Fruit fly (Drosophila melanogaster) whole organism, prepupa: ENCODE data around the gene rasp.

Experiments
- Blimp-1 ChIP-seq: fragments of 200-800 bp; sonication (Bioruptor generic); optimal IDR thresholded peaks from 3 replicates; lab custom pipeline; 2017; ENCODE audit warnings: missing biosample characterization, missing genetic modification characterization, mild to moderate bottlenecking, moderate library complexity, missing genetic modification reagents
- CG10631 ChIP-seq: fragments of 200-800 bp; sonication (Bioruptor generic); optimal IDR thresholded peaks from 2 replicates; lab custom pipeline; 2016; ENCODE audit warnings: missing biosample characterization, missing genetic modification characterization
- CG10669 ChIP-seq: fragments of 200-800 bp; sonication (Bioruptor generic); optimal IDR thresholded peaks from 3 replicates; lab custom pipeline; 2018; ENCODE audit warnings: missing biosample characterization, mild to moderate bottlenecking, missing genetic modification characterization, moderate library complexity
- CG15336 ChIP-seq: fragments of 200-800 bp; sonication (Bioruptor generic); IDR thresholded peaks from 2 replicates; pipeline ENCODE4 v1.3.6; 2022; ENCODE audit warnings: missing biosample characterization, missing genetic modification characterization
- CG34406 ChIP-seq: fragments of 200-800 bp; sonication (Bioruptor generic); optimal IDR thresholded peaks from 3 replicates; lab custom pipeline; 2016; ENCODE audit warnings: missing biosample characterization, missing genetic modification characterization
- CG6808 ChIP-seq: fragments of 200-800 bp; sonication (Bioruptor generic); optimal IDR thresholded peaks from 3 replicates; lab custom pipeline; 2017; ENCODE audit warnings: missing biosample characterization, missing genetic modification characterization, mild to moderate bottlenecking, moderate library complexity, missing genetic modification reagents
- CG8119 ChIP-seq: fragments of 200-800 bp; sonication (Bioruptor generic); IDR thresholded peaks from 3 replicates; pipeline ENCODE4 v1.3.6; 2022; ENCODE audit warnings: missing biosample characterization, missing genetic modification characterization
- CG8319 ChIP-seq: fragments of 200-800 bp; sonication (Bioruptor generic); optimal IDR thresholded peaks from 3 replicates; lab custom pipeline; 2016; ENCODE audit warnings: missing biosample characterization, missing genetic modification characterization
- Ets21C ChIP-seq: fragments of 200-800 bp; sonication (Bioruptor generic); optimal IDR thresholded peaks from 3 replicates; lab custom pipeline; 2016; ENCODE audit warnings: missing biosample characterization, missing genetic modification characterization
- Hr4 ChIP-seq: fragments of 200-800 bp; sonication (Bioruptor generic); optimal IDR thresholded peaks from 3 replicates; lab custom pipeline; 2016; ENCODE audit warnings: missing biosample characterization, missing genetic modification characterization
- cyc ChIP-seq: fragments of 200-800 bp; sonication (Bioruptor generic); optimal IDR thresholded peaks from 3 replicates; lab custom pipeline; 2016; ENCODE audit warnings: missing biosample characterization, missing genetic modification characterization
- eg ChIP-seq: fragments of 200-800 bp; sonication (Bioruptor generic); IDR thresholded peaks from 3 replicates; pipeline ENCODE4 v1.3.6; 2022; ENCODE audit warnings: missing biosample characterization, missing genetic modification characterization
- esn ChIP-seq: fragments of 200-800 bp; sonication (Bioruptor generic); optimal IDR thresholded peaks from 2 replicates; lab custom pipeline; 2016; ENCODE audit warnings: missing biosample characterization, mild to moderate bottlenecking, missing genetic modification characterization, moderate library complexity

DNA sequence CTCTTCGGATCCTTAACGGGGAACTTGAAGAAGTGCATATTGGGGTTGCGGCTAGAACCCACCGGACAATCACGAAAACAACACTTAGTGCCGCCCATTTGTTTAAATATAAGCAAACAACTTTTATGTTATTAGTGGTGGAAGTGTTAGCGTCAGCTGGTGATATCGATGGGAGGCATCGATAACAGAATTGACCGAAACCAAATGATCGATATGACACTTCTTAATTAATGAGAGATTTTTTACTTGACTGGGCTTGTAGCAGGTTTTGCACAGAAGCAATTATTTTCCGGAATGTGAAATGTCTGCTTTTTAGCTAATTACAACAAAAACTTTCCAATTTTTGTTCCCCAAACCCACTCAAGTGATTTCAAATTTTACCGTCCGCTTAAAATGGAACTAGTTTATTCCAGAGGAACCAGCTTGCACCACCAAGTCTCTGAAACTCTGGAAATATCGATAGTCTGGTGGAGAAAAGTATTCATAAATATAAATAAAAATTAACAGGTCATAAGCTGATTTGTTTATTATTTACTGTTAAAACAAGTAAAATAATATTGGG, 30.4 kb downstream of the rasp start, which contains the start of gene CG14965:
- TF ChIP-seq CG8119 (GFP tag; lab: Robert Waterston, UW) (no peak), esn (no peak), cyc (GFP tag; lab: Kevin White, UChicago) (no peak), CG15336 (GFP tag; lab: Robert Waterston, UW) (no peak), Blimp-1 (GFP tag; lab: Kevin White, UChicago) (no peak), CG8319 (GFP tag; lab: Kevin White, UChicago) (no peak), CG10669 (GFP tag; lab: Kevin White, UChicago) (no peak), CG34406 (GFP tag; lab: Kevin White, UChicago) (no peak), CG6808 (GFP tag; lab: Kevin White, UChicago) (no peak), Hr4 (GFP tag; lab: Kevin White, UChicago) (no peak), eg (GFP tag; lab: Robert Waterston, UW) (no peak), CG10631 (no peak), Ets21C (GFP tag; lab: Kevin White, UChicago) (no peak)
